Fruit fly (Drosophila melanogaster) Kc167 (cell line): ENCODE data around the gene Ugt35E1.

Experiments used
- Myc ChIP-seq: fragments of >200 bp; optimal IDR thresholded peaks from 2 replicates; lab custom pipeline; 2017; ENCODE audit warnings: missing external identifiers
- Sin3A ChIP-seq: fragments of >200 bp; optimal IDR thresholded peaks from 2 replicates; lab custom pipeline; 2018; ENCODE audit warnings: missing external identifiers
- h ChIP-seq: fragments of >200 bp; optimal IDR thresholded peaks from 3 replicates; lab custom pipeline; 2018; ENCODE audit warnings: missing external identifiers
- insv ChIP-seq: fragments of >200 bp; optimal IDR thresholded peaks from 3 replicates; lab custom pipeline; 2018; ENCODE audit warnings: missing external identifiers
- psq ChIP-seq: fragments of >200 bp; optimal IDR thresholded peaks from 2 replicates; lab custom pipeline; 2017; ENCODE audit warnings: missing external identifiers
- ttk ChIP-seq: sonication (Bioruptor generic); optimal IDR thresholded peaks from 2 replicates; lab custom pipeline; 2017; ENCODE audit warnings: missing external identifiers

DNA sequence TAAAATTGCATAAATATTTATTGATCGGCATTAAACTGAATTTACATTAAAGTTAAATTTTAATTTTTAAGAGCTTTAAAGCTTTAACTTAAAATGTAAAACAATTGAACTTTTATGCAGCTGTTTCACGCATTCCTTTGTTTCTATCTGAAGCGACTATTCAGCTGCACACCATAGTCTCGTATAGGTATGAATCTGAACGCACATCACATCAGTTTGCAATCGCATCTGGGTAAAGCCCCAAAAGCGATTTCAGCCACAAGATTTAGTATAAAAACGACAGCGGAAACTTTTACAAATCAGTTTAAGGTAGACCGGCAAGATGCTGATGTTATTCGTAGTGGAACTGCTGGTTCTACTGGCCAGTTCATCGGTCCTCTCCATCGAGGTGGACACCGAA lies 5.0 kb downstream of the Ugt35E1 start, which contains the start of gene CG4757:
- TF ChIP-seq Myc (lab: Kevin White, UChicago) (no peak), psq (no peak), ttk (lab: Kevin White, UChicago) (no peak), h (lab: Kevin White, UChicago) (no peak), insv (lab: Kevin White, UChicago) (no peak), Sin3A (lab: Kevin White, UChicago) (no peak)
